Fruit fly (Drosophila melanogaster): ENCODE results near the gene CG1090.

Gene CG1090

DNA sequence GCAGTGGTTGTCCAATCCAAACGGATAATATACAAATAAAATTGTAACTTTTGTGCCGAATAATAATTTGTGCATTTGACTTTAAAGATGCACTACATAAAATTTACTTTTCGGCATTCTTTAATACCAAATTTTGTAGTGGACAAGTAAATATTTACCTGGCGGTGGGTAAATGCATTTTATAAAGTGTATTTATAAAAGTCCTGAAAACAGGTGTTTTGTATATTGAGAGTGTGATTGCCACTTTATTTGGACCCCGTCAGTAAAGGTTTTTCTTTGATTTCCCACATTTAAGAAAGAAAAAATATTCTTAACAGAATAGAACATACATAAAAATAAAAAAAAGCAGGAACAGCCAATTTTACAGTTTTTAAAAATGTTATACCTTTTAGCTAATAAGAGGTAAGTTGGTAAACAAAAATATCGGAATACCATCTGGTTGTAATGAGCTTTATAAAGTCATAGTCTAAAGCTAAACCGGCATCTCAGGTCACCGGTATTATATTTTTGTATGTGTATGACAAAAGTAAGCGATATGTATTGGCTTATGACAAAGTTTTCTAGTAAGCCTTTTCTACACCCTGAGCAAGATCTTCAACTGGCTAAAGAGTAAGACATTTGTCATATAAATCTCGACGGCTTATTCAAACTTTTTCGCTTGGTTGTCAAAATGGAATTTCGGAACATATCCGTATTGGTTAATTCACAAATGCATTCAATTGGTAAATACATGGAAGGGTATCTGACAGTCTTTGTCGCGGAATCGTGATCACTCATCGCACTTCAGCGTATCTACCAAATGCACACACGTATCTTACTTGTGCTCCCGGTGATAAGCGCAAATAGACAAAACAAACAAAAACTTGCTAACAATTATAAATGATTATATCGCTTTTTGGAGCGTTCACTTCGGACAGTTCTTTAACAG lies 35.2 kb downstream of the CG1090 start (continued):
- TF ChIP-seq CG6276 (GFP tag; optimal IDR thresholded peaks at IDR 0.05) (peak; percentile 95), Hr38 (GFP tag; optimal IDR thresholded peaks at IDR 0.05) (no peak), achi (GFP tag; optimal IDR thresholded peaks at IDR 0.05) (peak; percentile 93), Lpt (GFP tag; optimal IDR thresholded peaks at IDR 0.05) (peak; percentile 96), CG11294 (GFP tag; IDR thresholded peaks at IDR 0.05) (peak; percentile 92; the same call in 1 of the 2 replicates), esn (GFP tag; optimal IDR thresholded peaks at IDR 0.05) (peak; percentile 96), Eip93F (GFP tag; optimal IDR thresholded peaks at IDR 0.05) (peak; percentile 93), CG10631 (GFP tag; optimal IDR thresholded peaks at IDR 0.05) (peak; percentile 85), Sox102F (GFP tag; optimal IDR thresholded peaks at IDR 0.05) (peak; percentile 96), Sox15 (GFP tag; optimal IDR thresholded peaks at IDR 0.05) (peak; percentile 88), spab (GFP tag; optimal IDR thresholded peaks at IDR 0.05) (peak; percentile 76)

DNA sequence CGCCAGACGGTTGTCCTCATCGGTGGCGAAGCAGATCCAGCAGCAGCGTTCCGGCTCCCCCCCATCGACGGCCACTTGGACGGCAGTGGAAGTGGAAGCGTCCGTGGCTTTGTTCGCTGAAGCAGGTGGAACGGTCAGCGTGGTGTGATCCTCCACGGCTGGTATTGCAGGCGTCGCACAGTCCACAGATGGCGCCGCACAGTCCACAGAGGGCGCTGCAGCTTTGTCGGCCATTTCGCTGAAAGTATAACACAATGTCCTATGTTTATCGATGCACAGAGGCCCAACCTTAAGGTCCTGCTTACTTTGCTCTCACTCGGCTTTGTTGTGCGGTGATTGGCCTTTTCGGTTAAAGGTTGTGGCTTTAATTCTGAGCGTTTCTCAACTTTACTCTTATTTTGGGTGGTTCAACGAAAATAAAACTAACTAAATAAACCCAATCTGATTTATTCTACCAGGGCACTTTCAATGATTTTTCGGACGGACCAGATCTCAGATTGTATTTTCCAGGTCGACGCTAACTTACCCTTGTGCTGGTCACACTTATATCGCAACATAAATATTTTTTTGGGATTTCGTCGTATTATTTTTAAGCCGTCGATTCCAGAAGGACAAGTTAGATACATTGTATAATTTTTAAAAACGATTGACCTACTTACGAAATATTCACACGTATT lies 37.9 kb downstream of the CG1090 start, which contains the start of gene CG9855:
Gene CG9855 (minus strand): TSS at position 473 of the 677 bp plus-strand sequence.
- TF ChIP-seq acj6 (GFP tag; optimal IDR thresholded peaks at IDR 0.05) (no peak), fkh (GFP tag; optimal IDR thresholded peaks at IDR 0.05) (no peak), CG3032 (tag; optimal IDR thresholded peaks at IDR 0.05) (no peak), vri (GFP tag; optimal IDR thresholded peaks at IDR 0.05) (no peak), Eip78C (GFP tag) (peak; percentile 73), CG32006 (GFP tag; optimal IDR thresholded peaks at IDR 0.05) (no peak), CG8632 (GFP tag; optimal IDR thresholded peaks at IDR 0.05) (no peak), Hr39 (GFP tag; optimal IDR thresholded peaks at IDR 0.05) (no peak), Sox14 (GFP tag; optimal IDR thresholded peaks at IDR 0.05) (peak; percentile 14), dsx (GFP tag; optimal IDR thresholded peaks at IDR 0.05; ENCODE audit: poor library complexity, severe bottlenecking) (peak; percentile 86), Blimp-1 (GFP tag; optimal IDR thresholded peaks at IDR 0.05) (peak; percentile 10)

DNA sequence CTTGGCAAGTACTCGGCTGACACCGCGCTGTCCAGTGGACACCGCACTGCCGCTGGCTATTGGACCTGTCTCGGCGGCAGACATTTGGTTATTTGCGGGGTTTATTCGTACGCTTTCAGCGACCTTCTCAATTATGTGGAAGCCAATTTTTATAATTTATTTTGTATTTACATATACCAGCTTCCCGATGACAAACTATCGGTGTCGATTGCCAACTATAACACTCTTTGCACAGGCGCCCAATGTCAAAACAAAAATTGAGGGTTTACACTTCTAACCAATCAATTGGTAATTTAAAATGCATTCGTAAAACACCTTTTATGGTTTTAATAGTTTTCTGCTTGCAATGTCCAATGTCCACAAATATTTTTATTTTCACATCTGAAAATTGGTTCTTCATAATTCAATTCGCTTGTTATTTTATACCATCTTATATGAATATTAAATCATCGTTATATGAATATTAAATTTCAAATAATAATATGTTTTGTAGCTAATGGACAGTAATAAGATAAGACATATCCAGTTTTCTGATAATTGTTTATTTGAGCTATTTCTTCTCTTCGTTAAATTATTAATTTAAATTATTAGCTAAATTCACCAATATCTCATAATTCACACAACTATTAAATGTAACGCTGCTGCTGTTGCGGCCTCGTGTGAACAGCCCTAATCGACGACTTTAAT lies 40.3 kb downstream of the CG1090 start:
- TF ChIP-seq Hr38 (GFP tag; optimal IDR thresholded peaks at IDR 0.05): no peak
- TF ChIP-seq lz (GFP tag; optimal IDR thresholded peaks at IDR 0.05): no peak
- peak; percentile 40 for TF ChIP-seq pdm3 (GFP tag; optimal IDR thresholded peaks at IDR 0.05)
- TF ChIP-seq Sox14 (GFP tag; optimal IDR thresholded peaks at IDR 0.05): no peak
- TF ChIP-seq Eip75B (GFP tag; optimal IDR thresholded peaks at IDR 0.05): no peak
- TF ChIP-seq OdsH (GFP tag; optimal IDR thresholded peaks at IDR 0.05): peak; percentile 37
- peak; percentile 7 for TF ChIP-seq CG8632 (GFP tag; optimal IDR thresholded peaks at IDR 0.05)
- TF ChIP-seq Smox (GFP tag; optimal IDR thresholded peaks at IDR 0.05): no peak
- TF ChIP-seq Eip93F (GFP tag; optimal IDR thresholded peaks at IDR 0.05): no peak
- TF ChIP-seq spab (GFP tag; optimal IDR thresholded peaks at IDR 0.05): no peak
- TF ChIP-seq acj6 (GFP tag; optimal IDR thresholded peaks at IDR 0.05): peak; percentile 45
- TF ChIP-seq CG16779 (tag; optimal IDR thresholded peaks at IDR 0.05): no peak
- no peak for TF ChIP-seq fd85E (GFP tag; optimal IDR thresholded peaks at IDR 0.05)
- no peak for TF ChIP-seq CG6276 (GFP tag; optimal IDR thresholded peaks at IDR 0.05)
- TF ChIP-seq Sox102F (GFP tag; optimal IDR thresholded peaks at IDR 0.05): no peak
- no peak for TF ChIP-seq CG9139 (GFP tag; optimal IDR thresholded peaks at IDR 0.05)
- peak; percentile 2 for TF ChIP-seq Blimp-1 (GFP tag; optimal IDR thresholded peaks at IDR 0.05)
- TF ChIP-seq CG10669 (GFP tag; optimal IDR thresholded peaks at IDR 0.05): no peak
- no peak for TF ChIP-seq CG1621 (tag; optimal IDR thresholded peaks at IDR 0.05)
- peak; percentile 59 for TF ChIP-seq CG32006 (GFP tag; optimal IDR thresholded peaks at IDR 0.05)
- TF ChIP-seq Hr4 (GFP tag; optimal IDR thresholded peaks at IDR 0.05): peak; percentile 9
- peak in 1 of 2 experiments; percentile 51 for TF ChIP-seq ss (GFP tag; optimal IDR thresholded peaks at IDR 0.05)
- peak; percentile 5 for TF ChIP-seq Lpt (GFP tag; optimal IDR thresholded peaks at IDR 0.05)
- peak; percentile 28 for TF ChIP-seq Met (GFP tag; optimal IDR thresholded peaks at IDR 0.05)
- no peak for TF ChIP-seq CG11294 (GFP tag; IDR thresholded peaks at IDR 0.05)
- no peak for TF ChIP-seq CG6808 (GFP tag; optimal IDR thresholded peaks at IDR 0.05)
- no peak for TF ChIP-seq CG8319 (GFP tag; optimal IDR thresholded peaks at IDR 0.05)
- TF ChIP-seq svp (GFP tag): no peak
- no peak for TF ChIP-seq fd59A (GFP tag; optimal IDR thresholded peaks at IDR 0.05)
- TF ChIP-seq eg (GFP tag; IDR thresholded peaks at IDR 0.05): peak; percentile 23; the same call in 1 of the 3 replicates
- peak; percentile 65 for TF ChIP-seq Eip78C (GFP tag)
- TF ChIP-seq net (GFP tag; optimal IDR thresholded peaks at IDR 0.05): no peak

All from whole organism, prepupa.